Fruit fly (Drosophila melanogaster): ENCODE results near the gene glec.
A peak's percentile ranks its signal among the peaks of the same experiment; 100 is the strongest.

The glec gene

DNA sequence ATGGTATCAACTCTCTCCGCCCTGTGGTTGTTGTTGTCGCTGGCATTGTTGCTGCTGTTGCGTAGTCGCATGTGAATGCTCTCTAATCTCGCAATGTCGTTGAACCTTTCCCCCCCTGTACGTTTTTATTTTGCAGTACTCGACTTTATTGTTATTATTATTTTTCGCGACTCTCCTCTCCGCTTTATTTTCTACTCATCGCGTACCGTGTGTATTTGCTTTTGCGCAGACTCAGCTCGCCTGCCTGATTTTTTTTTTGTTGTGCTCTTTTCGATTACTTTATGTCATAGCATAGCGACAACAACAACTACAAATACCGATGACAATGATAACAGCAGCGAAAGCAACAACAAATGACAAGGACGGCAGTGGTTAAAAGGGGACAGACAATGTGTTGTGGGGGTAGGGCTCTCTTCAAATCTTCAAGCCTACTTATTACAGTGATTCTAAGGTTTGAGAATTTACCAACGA is 26.5 kb downstream of the glec start:
- TF ChIP-seq pan (optimal IDR thresholded peaks at IDR 0.05) (no peak), fru (GFP tag; optimal IDR thresholded peaks at IDR 0.05) (peak; percentile 25), woc (GFP tag; optimal IDR thresholded peaks at IDR 0.05) (peak; percentile 16), psq (GFP tag; optimal IDR thresholded peaks at IDR 0.05) (peak; percentile 60), OdsH (GFP tag; optimal IDR thresholded peaks at IDR 0.05) (no peak), br (GFP tag; optimal IDR thresholded peaks at IDR 0.05) (peak; percentile 36), ey (GFP tag; optimal IDR thresholded peaks at IDR 0.05) (no peak), Rel (GFP tag; optimal IDR thresholded peaks at IDR 0.05) (no peak), Rel (tag; optimal IDR thresholded peaks at IDR 0.05) (peak; percentile 44), sage (GFP tag; optimal IDR thresholded peaks at IDR 0.05) (peak; percentile 3), tai (GFP tag; optimal IDR thresholded peaks at IDR 0.05) (peak; percentile 74), h (GFP tag; optimal IDR thresholded peaks at IDR 0.05) (peak; percentile 10), Dif (GFP tag; optimal IDR thresholded peaks at IDR 0.05; ENCODE audit: partially characterized antibody) (peak; percentile 12), Vsx2 (GFP tag; optimal IDR thresholded peaks at IDR 0.05; ENCODE audit: partially characterized antibody) (peak; percentile 52), Myc (optimal IDR thresholded peaks at IDR 0.05) (no peak), dl (GFP tag; optimal IDR thresholded peaks at IDR 0.05; ENCODE audit: insufficient read depth in 1 of 2, partially characterized antibody in 2 of 2) (no peak), dsf (GFP tag; optimal IDR thresholded peaks at IDR 0.05; ENCODE audit: borderline replicate concordance) (no peak), foxo (GFP tag; optimal IDR thresholded peaks at IDR 0.05) (peak; percentile 5 to 10), Hnf4 (GFP tag; optimal IDR thresholded peaks at IDR 0.05) (peak; percentile 15)

DNA sequence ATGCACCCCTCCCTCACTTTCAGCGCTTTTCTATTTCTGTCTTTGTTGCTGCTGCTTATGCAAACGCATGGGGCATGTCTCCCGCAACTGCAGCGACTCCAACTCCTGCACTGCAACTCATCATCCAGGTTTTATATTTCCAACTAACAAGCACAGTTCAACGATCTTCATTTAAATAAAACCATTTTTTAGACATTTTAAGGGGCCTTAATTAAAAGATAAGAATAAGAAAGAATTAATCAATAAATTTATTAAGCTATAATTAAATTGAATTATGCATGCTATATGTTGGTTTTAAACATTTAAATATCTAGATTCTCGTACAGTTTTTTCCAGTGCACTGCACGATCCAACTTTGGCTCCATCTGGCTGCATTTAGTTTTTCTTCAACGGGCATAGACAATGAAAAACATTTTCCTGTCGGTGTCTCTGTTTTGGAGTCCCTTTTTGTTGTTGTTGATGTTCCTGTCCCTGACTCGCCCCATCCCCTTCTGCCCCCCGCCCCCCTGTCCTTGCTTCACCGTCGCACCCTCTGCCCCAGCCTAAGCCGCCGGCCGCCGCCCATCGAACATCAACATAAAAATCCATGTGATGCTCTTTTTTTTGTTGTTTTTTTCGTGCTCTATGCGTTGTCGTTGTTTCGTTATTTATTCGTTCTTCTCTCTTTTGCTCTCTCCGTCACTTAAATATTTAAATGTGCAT is 27.1 kb downstream of the glec start:
- no peak for TF ChIP-seq CrebA (GFP tag; optimal IDR thresholded peaks at IDR 0.05; ENCODE audit: borderline replicate concordance)
- TF ChIP-seq dl (GFP tag; optimal IDR thresholded peaks at IDR 0.05; ENCODE audit: insufficient read depth in 1 of 2, partially characterized antibody in 2 of 2): no peak
- TF ChIP-seq foxo (GFP tag; optimal IDR thresholded peaks at IDR 0.05): peak in 1 of 2 experiments; percentile 22
- no peak for TF ChIP-seq CG32264 (GFP tag; optimal IDR thresholded peaks at IDR 0.05)
- no peak for TF ChIP-seq Mio (GFP tag; optimal IDR thresholded peaks at IDR 0.05)
- no peak for TF ChIP-seq jim (GFP tag; optimal IDR thresholded peaks at IDR 0.05)
- TF ChIP-seq HLH106 (tag; optimal IDR thresholded peaks at IDR 0.05): no peak
- no peak for TF ChIP-seq Hr78 (GFP tag; optimal IDR thresholded peaks at IDR 0.05)
- no peak for TF ChIP-seq rgr (GFP tag; optimal IDR thresholded peaks at IDR 0.05)
- peak; percentile 7 for TF ChIP-seq dmrt93B (GFP tag; optimal IDR thresholded peaks at IDR 0.05)

DNA sequence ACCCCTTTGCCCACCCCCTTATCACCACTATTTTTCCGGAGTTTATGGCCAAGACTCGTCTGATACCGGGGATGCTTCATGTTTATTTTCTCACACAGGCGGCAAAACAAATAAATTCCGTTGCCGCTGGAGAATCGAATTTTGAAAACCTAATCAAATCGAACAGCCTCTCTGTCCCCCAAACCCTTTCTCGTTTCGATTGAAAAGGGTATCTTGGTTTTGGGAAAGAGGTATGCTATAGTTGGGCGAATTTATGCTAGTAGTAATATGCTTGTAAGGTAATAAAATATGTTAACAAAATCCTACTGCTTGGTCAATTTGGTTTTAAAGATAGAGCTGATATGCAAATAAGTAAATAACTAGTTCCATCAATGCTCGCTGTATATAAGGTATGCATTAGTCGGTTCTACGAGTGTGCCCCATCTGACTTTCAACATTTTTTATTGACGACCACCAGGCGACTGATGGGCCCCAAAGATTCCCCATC is 28.0 kb downstream of the glec start:
- TF ChIP-seq CrebA (GFP tag; optimal IDR thresholded peaks at IDR 0.05; ENCODE audit: borderline replicate concordance) (no peak), dl (GFP tag; optimal IDR thresholded peaks at IDR 0.05; ENCODE audit: insufficient read depth in 1 of 2, partially characterized antibody in 2 of 2) (no peak), Hr78 (GFP tag; optimal IDR thresholded peaks at IDR 0.05) (no peak), jim (GFP tag; optimal IDR thresholded peaks at IDR 0.05) (no peak), Dfd (GFP tag; optimal IDR thresholded peaks at IDR 0.05) (no peak), br (GFP tag; optimal IDR thresholded peaks at IDR 0.05) (peak; percentile 20), Hnf4 (GFP tag; optimal IDR thresholded peaks at IDR 0.05) (no peak), lola (GFP tag; optimal IDR thresholded peaks at IDR 0.05) (no peak), Abd-B (GFP tag; optimal IDR thresholded peaks at IDR 0.05) (no peak), tai (GFP tag; optimal IDR thresholded peaks at IDR 0.05) (no peak), usp (GFP tag; optimal IDR thresholded peaks at IDR 0.05) (no peak), dsf (GFP tag; optimal IDR thresholded peaks at IDR 0.05; ENCODE audit: borderline replicate concordance) (no peak), Rel (GFP tag; optimal IDR thresholded peaks at IDR 0.05) (no peak), Rel (tag; optimal IDR thresholded peaks at IDR 0.05) (no peak), pan (optimal IDR thresholded peaks at IDR 0.05) (no peak), Dif (GFP tag; optimal IDR thresholded peaks at IDR 0.05; ENCODE audit: partially characterized antibody) (no peak), Vsx2 (GFP tag; optimal IDR thresholded peaks at IDR 0.05; ENCODE audit: partially characterized antibody) (no peak), fru (GFP tag; optimal IDR thresholded peaks at IDR 0.05) (peak; percentile 47), rgr (GFP tag; optimal IDR thresholded peaks at IDR 0.05) (peak; percentile 24), woc (GFP tag; optimal IDR thresholded peaks at IDR 0.05) (no peak), HLH106 (tag; optimal IDR thresholded peaks at IDR 0.05) (no peak), brk (GFP tag; optimal IDR thresholded peaks at IDR 0.05) (no peak), h (GFP tag; optimal IDR thresholded peaks at IDR 0.05) (peak; percentile 44), dmrt93B (GFP tag; optimal IDR thresholded peaks at IDR 0.05) (no peak), CG32264 (GFP tag; optimal IDR thresholded peaks at IDR 0.05) (no peak), GATAd (GFP tag; optimal IDR thresholded peaks at IDR 0.05) (no peak), N (GFP tag; optimal IDR thresholded peaks at IDR 0.05) (no peak), foxo (GFP tag; optimal IDR thresholded peaks at IDR 0.05) (peak in 1 of 2 experiments; percentile 11), Mio (GFP tag; optimal IDR thresholded peaks at IDR 0.05) (no peak), Myc (optimal IDR thresholded peaks at IDR 0.05) (no peak), ey (GFP tag; optimal IDR thresholded peaks at IDR 0.05) (peak; percentile 51), Hr83 (GFP tag; optimal IDR thresholded peaks at IDR 0.05; ENCODE audit: poor library complexity, severe bottlenecking) (no peak), OdsH (GFP tag; optimal IDR thresholded peaks at IDR 0.05) (peak; percentile 16), Sp1 (GFP tag; optimal IDR thresholded peaks at IDR 0.05) (no peak), sv (GFP tag; optimal IDR thresholded peaks at IDR 0.05) (peak; percentile 10), CG9705 (GFP tag; optimal IDR thresholded peaks at IDR 0.05) (no peak)

Data from whole organism, wandering third instar larva.